Fruit fly (Drosophila melanogaster) Kc167 (cell line): ENCODE results near the gene Imp.

ENCODE experiments used
- Myc ChIP-seq: fragments of >200 bp; optimal IDR thresholded peaks from 2 replicates; lab custom pipeline; 2017; ENCODE audit warnings: missing external identifiers
- h ChIP-seq: fragments of >200 bp; optimal IDR thresholded peaks from 3 replicates; lab custom pipeline; 2018; ENCODE audit warnings: missing external identifiers

- TF ChIP-seq h (lab: Kevin White, UChicago) (no peak), Myc (lab: Kevin White, UChicago) (no peak)
Observed at dm6 chrX:10783374-10784064, 40.6 kb downstream of the Imp start.
